Worm (Caenorhabditis elegans) whole organism, L4/young adult: ENCODE results near the gene cutl-27.

Source experiments
- W03F9.2 ChIP-seq: fragments of 150-350 bp; optimal IDR thresholded peaks from 2 replicates; lab custom pipeline; 2014; ENCODE audit warnings: missing biosample characterization, missing genetic modification characterization
- dao-5 ChIP-seq: sonication (generic microtip); optimal IDR thresholded peaks from 2 replicates; lab custom pipeline; 2016; ENCODE audit warnings: missing genotype, missing genetic modification characterization, moderate library complexity, missing compliant biosample characterization
- him-1 ChIP-seq: sonication (generic microtip); optimal IDR thresholded peaks from 2 replicates; lab custom pipeline; 2016; ENCODE audit warnings: missing genotype, missing genetic modification reagents, missing genetic modification characterization, missing compliant biosample characterization

- TF ChIP-seq W03F9.2 (tag; lab: Kevin White, UChicago) (peak; percentile 26), him-1 (tag; lab: Kevin White, UChicago) (no peak), dao-5 (tag; lab: Kevin White, UChicago) (no peak)
Observed at ce11 chrIV:11855900-11856660, 22.3 kb upstream of the cutl-27 start, which contains the start of gene ech-2.
